Fruit fly (Drosophila melanogaster) whole organism, prepupa: Measurements from ENCODE around the gene CG31663.

Experiments
- Blimp-1 ChIP-seq: fragments of 200-800 bp; sonication (Bioruptor generic); optimal IDR thresholded peaks from 3 replicates; lab custom pipeline; 2017; ENCODE audit warnings: missing biosample characterization, missing genetic modification characterization, mild to moderate bottlenecking, moderate library complexity, missing genetic modification reagents
- CG10631 ChIP-seq: fragments of 200-800 bp; sonication (Bioruptor generic); optimal IDR thresholded peaks from 2 replicates; lab custom pipeline; 2016; ENCODE audit warnings: missing biosample characterization, missing genetic modification characterization
- CG11294 ChIP-seq: fragments of 200-800 bp; sonication (Bioruptor generic); IDR thresholded peaks from 2 replicates; pipeline ENCODE4 v1.3.6; 2022; ENCODE audit warnings: missing biosample characterization, missing genetic modification characterization
- CG15336 ChIP-seq: fragments of 200-800 bp; sonication (Bioruptor generic); IDR thresholded peaks from 2 replicates; pipeline ENCODE4 v1.3.6; 2022; ENCODE audit warnings: missing biosample characterization, missing genetic modification characterization
- CG1621 ChIP-seq: fragments of 200-800 bp; sonication (Bioruptor generic); optimal IDR thresholded peaks from 3 replicates; lab custom pipeline; 2018; ENCODE audit warnings: missing biosample characterization, mild to moderate bottlenecking, missing genetic modification characterization
- CG16779 ChIP-seq: fragments of 200-800 bp; sonication (Bioruptor generic); optimal IDR thresholded peaks from 3 replicates; lab custom pipeline; 2017; ENCODE audit warnings: missing biosample characterization, mild to moderate bottlenecking, missing genetic modification characterization
- CG31627 ChIP-seq: fragments of 200-800 bp; sonication (Bioruptor generic); optimal IDR thresholded peaks from 3 replicates; lab custom pipeline; 2016; ENCODE audit warnings: missing biosample characterization, missing genetic modification characterization
- CG32006 ChIP-seq: fragments of 200-800 bp; sonication (Bioruptor generic); optimal IDR thresholded peaks from 3 replicates; lab custom pipeline; 2017; ENCODE audit warnings: missing biosample characterization, mild to moderate bottlenecking, missing genetic modification characterization
- CG3919 ChIP-seq: fragments of 200-800 bp; sonication (Bioruptor generic); optimal IDR thresholded peaks from 3 replicates; lab custom pipeline; 2016; ENCODE audit warnings: missing biosample characterization, missing genetic modification characterization
- CG6163 ChIP-seq: fragments of 200-800 bp; sonication (Bioruptor generic); IDR thresholded peaks from 3 replicates; pipeline ENCODE4 v1.3.6; 2022; ENCODE audit warnings: missing biosample characterization, missing genetic modification characterization
- CG6276 ChIP-seq: fragments of 200-800 bp; sonication (Bioruptor generic); optimal IDR thresholded peaks from 2 replicates; lab custom pipeline; 2017; ENCODE audit warnings: missing biosample characterization, mild to moderate bottlenecking, missing genetic modification characterization
- CG6792 ChIP-seq: fragments of 200-800 bp; sonication (Bioruptor generic); optimal IDR thresholded peaks from 3 replicates; lab custom pipeline; 2016; ENCODE audit warnings: missing biosample characterization, missing genetic modification characterization
- CG6808 ChIP-seq: fragments of 200-800 bp; sonication (Bioruptor generic); optimal IDR thresholded peaks from 3 replicates; lab custom pipeline; 2017; ENCODE audit warnings: missing biosample characterization, missing genetic modification characterization, mild to moderate bottlenecking, moderate library complexity, missing genetic modification reagents
- CG6854 ChIP-seq: fragments of 200-800 bp; sonication (Bioruptor generic); optimal IDR thresholded peaks from 2 replicates; lab custom pipeline; 2017; ENCODE audit warnings: missing biosample characterization, mild to moderate bottlenecking, missing genetic modification characterization
- CG7368 ChIP-seq: fragments of 200-800 bp; sonication (Bioruptor generic); optimal IDR thresholded peaks from 3 replicates; lab custom pipeline; 2016; ENCODE audit warnings: missing biosample characterization, missing genetic modification characterization
- CG8632 ChIP-seq: fragments of 200-800 bp; sonication (Bioruptor generic); optimal IDR thresholded peaks from 3 replicates; lab custom pipeline; 2016; ENCODE audit warnings: missing biosample characterization, missing genetic modification characterization
- CG9139 ChIP-seq: fragments of 200-800 bp; sonication (Bioruptor generic); optimal IDR thresholded peaks from 3 replicates; lab custom pipeline; 2017; ENCODE audit warnings: missing biosample characterization, mild to moderate bottlenecking, missing genetic modification characterization
- Eip75B ChIP-seq: fragments of 200-800 bp; sonication (Bioruptor generic); optimal IDR thresholded peaks from 3 replicates; lab custom pipeline; 2016; ENCODE audit warnings: missing biosample characterization, missing genetic modification characterization
- Eip78C ChIP-seq: fragments of 200-800 bp; sonication (Bioruptor generic); peaks from one replicate; lab custom pipeline; 2016; ENCODE audit warnings: missing biosample characterization, missing genetic modification characterization
- Eip93F ChIP-seq: fragments of 200-800 bp; sonication (Bioruptor generic); optimal IDR thresholded peaks from 2 replicates; lab custom pipeline; 2016; ENCODE audit warnings: missing biosample characterization, mild to moderate bottlenecking, missing genetic modification characterization
- Ets96B ChIP-seq: fragments of 200-800 bp; optimal IDR thresholded peaks from 2 replicates; lab custom pipeline; 2019; ENCODE audit warnings: missing biosample characterization, mild to moderate bottlenecking, missing genetic modification characterization, moderate library complexity
- Gug ChIP-seq: fragments of 200-800 bp; sonication (Bioruptor generic); IDR thresholded peaks from 2 replicates; pipeline ENCODE4 v1.3.6; 2022; ENCODE audit warnings: missing biosample characterization, missing genetic modification characterization
- Hr38 ChIP-seq: sonication (Bioruptor generic); optimal IDR thresholded peaks from 2 replicates; lab custom pipeline; 2016; ENCODE audit warnings: missing biosample characterization, missing genetic modification characterization
- Lpt ChIP-seq: fragments of 200-800 bp; sonication (Bioruptor generic); optimal IDR thresholded peaks from 3 replicates; lab custom pipeline; 2016; ENCODE audit warnings: missing biosample characterization, missing genetic modification characterization
- OdsH ChIP-seq: fragments of 200-800 bp; sonication (Bioruptor generic); optimal IDR thresholded peaks from 3 replicates; lab custom pipeline; 2016; ENCODE audit warnings: missing biosample characterization, missing genetic modification characterization
- Sox102F ChIP-seq: fragments of 200-800 bp; sonication (Bioruptor generic); optimal IDR thresholded peaks from 2 replicates; lab custom pipeline; 2016; ENCODE audit warnings: missing biosample characterization, mild to moderate bottlenecking, missing genetic modification characterization
- Sox15 ChIP-seq: fragments of 200-800 bp; sonication (Bioruptor generic); optimal IDR thresholded peaks from 3 replicates; lab custom pipeline; 2016; ENCODE audit warnings: missing biosample characterization, missing genetic modification characterization
- achi ChIP-seq: fragments of 200-800 bp; sonication (Bioruptor generic); optimal IDR thresholded peaks from 3 replicates; lab custom pipeline; 2016; ENCODE audit warnings: missing biosample characterization, missing genetic modification characterization
- dac ChIP-seq: fragments of 200-800 bp; sonication (Bioruptor generic); optimal IDR thresholded peaks from 2 replicates; lab custom pipeline; 2017; ENCODE audit warnings: missing biosample characterization, mild to moderate bottlenecking, missing genetic modification characterization
- dsx ChIP-seq: fragments of 200-800 bp; optimal IDR thresholded peaks from 3 replicates; lab custom pipeline; 2019; ENCODE audit warnings: missing biosample characterization, mild to moderate bottlenecking, missing genetic modification characterization, moderate library complexity; ENCODE audit not compliant: poor library complexity, severe bottlenecking
- eg ChIP-seq: fragments of 200-800 bp; sonication (Bioruptor generic); IDR thresholded peaks from 3 replicates; pipeline ENCODE4 v1.3.6; 2022; ENCODE audit warnings: missing biosample characterization, missing genetic modification characterization
- esn ChIP-seq: fragments of 200-800 bp; sonication (Bioruptor generic); optimal IDR thresholded peaks from 2 replicates; lab custom pipeline; 2016; ENCODE audit warnings: missing biosample characterization, mild to moderate bottlenecking, missing genetic modification characterization, moderate library complexity
- fd59A ChIP-seq: fragments of 200-800 bp; sonication (Bioruptor generic); optimal IDR thresholded peaks from 2 replicates; lab custom pipeline; 2017; ENCODE audit warnings: missing biosample characterization, mild to moderate bottlenecking, missing genetic modification characterization, missing genetic modification reagents
- fd85E ChIP-seq: fragments of 200-800 bp; sonication (Bioruptor generic); optimal IDR thresholded peaks from 3 replicates; lab custom pipeline; 2016; ENCODE audit warnings: missing biosample characterization, missing genetic modification characterization
- fkh ChIP-seq: fragments of 200-800 bp; sonication (Bioruptor generic); optimal IDR thresholded peaks from 3 replicates; lab custom pipeline; 2017; ENCODE audit warnings: missing biosample characterization, mild to moderate bottlenecking, missing genetic modification characterization, moderate library complexity
- lz ChIP-seq: fragments of 200-800 bp; sonication (Bioruptor generic); optimal IDR thresholded peaks from 3 replicates; lab custom pipeline; 2016; ENCODE audit warnings: missing biosample characterization, missing genetic modification characterization
- net ChIP-seq: fragments of 200-800 bp; sonication (Bioruptor generic); optimal IDR thresholded peaks from 3 replicates; lab custom pipeline; 2016; ENCODE audit warnings: missing biosample characterization, missing genetic modification characterization
- pdm3 ChIP-seq: fragments of 200-800 bp; sonication (Bioruptor generic); optimal IDR thresholded peaks from 3 replicates; lab custom pipeline; 2016; ENCODE audit warnings: missing biosample characterization, missing genetic modification characterization
- salr ChIP-seq, 2 experiments: fragments of 200-800 bp; sonication (Bioruptor generic); optimal IDR thresholded peaks; 3 replicates each; lab custom pipeline; 2016 to 2018; ENCODE audit warnings: missing biosample characterization in 2 of 2, missing genetic modification characterization in 2 of 2, mild to moderate bottlenecking in 1 of 2
- svp ChIP-seq: fragments of 200-800 bp; sonication (Bioruptor generic); peaks from one replicate; lab custom pipeline; 2016; ENCODE audit warnings: missing biosample characterization, missing genetic modification characterization

Gene CG31663

DNA sequence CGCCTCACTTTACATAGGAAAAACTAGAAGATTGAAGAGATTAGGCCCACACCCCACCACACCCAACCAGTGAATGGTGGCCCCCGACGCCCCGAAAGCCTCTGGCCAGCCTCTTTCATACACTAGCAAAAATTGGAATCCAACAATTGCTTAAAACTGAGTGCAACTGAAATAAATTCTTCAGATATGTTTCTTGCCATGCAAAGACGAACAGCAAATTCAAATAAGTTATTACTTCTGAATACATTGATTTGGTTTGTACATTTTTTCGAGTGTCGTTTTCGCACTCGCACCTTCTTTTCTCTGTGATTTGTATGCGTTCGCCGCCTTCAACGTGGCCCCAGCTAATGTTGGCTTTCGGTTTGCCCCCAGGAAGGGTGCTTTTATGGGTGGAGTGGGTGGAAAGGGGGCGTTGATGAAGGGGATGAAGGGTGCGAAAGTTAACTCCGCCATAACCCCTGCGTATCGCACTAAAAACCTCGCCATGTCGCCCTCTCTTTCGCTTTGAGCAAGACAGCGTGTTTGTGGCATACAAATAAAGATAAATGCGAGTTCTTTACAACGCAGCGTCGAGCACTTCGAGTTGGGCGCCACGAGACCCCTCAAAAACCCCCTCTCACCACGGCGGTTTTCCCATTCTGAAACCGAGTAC is 43.4 kb downstream of the CG31663 start:
- TF ChIP-seq Eip78C (GFP tag; lab: Kevin White, UChicago) (peak; percentile 42), net (GFP tag; lab: Kevin White, UChicago) (no peak), Gug (GFP tag; lab: Robert Waterston, UW) (0 out of 2 replicates have a peak, but pooled peaks have one; percentile 17), CG3919 (GFP tag; lab: Kevin White, UChicago) (peak; percentile 20), CG8632 (no peak), eg (GFP tag; lab: Robert Waterston, UW) (peak; percentile 52; the same call in 2 of the 3 replicates), Blimp-1 (no peak), Ets96B (tag; lab: Kevin White, UChicago) (peak; percentile 1), OdsH (GFP tag; lab: Kevin White, UChicago) (peak; percentile 9), CG31627 (GFP tag; lab: Kevin White, UChicago) (no peak), CG9139 (GFP tag; lab: Kevin White, UChicago) (no peak), lz (GFP tag; lab: Kevin White, UChicago) (no peak), CG7368 (GFP tag; lab: Kevin White, UChicago) (no peak), svp (GFP tag; lab: Kevin White, UChicago) (peak; percentile 59), dac (GFP tag; lab: Kevin White, UChicago) (peak; percentile 0), Sox15 (GFP tag; lab: Kevin White, UChicago) (no peak), CG6792 (GFP tag; lab: Kevin White, UChicago) (no peak), CG6163 (peak; percentile 56; the same call in 2 of the 3 replicates), achi (GFP tag; lab: Kevin White, UChicago) (peak; percentile 4), Sox102F (no peak), CG32006 (peak; percentile 37), CG10631 (GFP tag; lab: Kevin White, UChicago) (no peak), CG15336 (GFP tag; lab: Robert Waterston, UW) (no peak), CG6808 (GFP tag; lab: Kevin White, UChicago) (no peak), Eip75B (no peak), Hr38 (GFP tag; lab: Kevin White, UChicago) (no peak)
- TF ChIP-seq, all 60 proteins: peak for 11

- no peak for TF ChIP-seq CG11294 (GFP tag; lab: Robert Waterston, UW)
- no peak for TF ChIP-seq salr (GFP tag; optimal IDR thresholded peaks at IDR 0.05; lab: Kevin White, UChicago)
- TF ChIP-seq CG6854 (GFP tag; lab: Kevin White, UChicago): no peak
- TF ChIP-seq pdm3 (GFP tag; lab: Kevin White, UChicago): no peak
- no peak for TF ChIP-seq CG6792 (GFP tag; lab: Kevin White, UChicago)
- no peak for TF ChIP-seq esn
- TF ChIP-seq CG6276 (GFP tag; lab: Kevin White, UChicago): no peak
- no peak for TF ChIP-seq Lpt (GFP tag; lab: Kevin White, UChicago)
- TF ChIP-seq fd59A (GFP tag; lab: Kevin White, UChicago): no peak
- TF ChIP-seq CG16779 (tag; lab: Kevin White, UChicago): no peak
- no peak for TF ChIP-seq Eip93F (GFP tag; lab: Kevin White, UChicago)
- no peak for TF ChIP-seq fd85E (GFP tag; lab: Kevin White, UChicago)
These were observed 45.0 kb downstream of the CG31663 start, which contains the start of gene wry for dm6 chr2L:1836238-1836637. wry (plus strand) TSS chr2L:1836538.

DNA sequence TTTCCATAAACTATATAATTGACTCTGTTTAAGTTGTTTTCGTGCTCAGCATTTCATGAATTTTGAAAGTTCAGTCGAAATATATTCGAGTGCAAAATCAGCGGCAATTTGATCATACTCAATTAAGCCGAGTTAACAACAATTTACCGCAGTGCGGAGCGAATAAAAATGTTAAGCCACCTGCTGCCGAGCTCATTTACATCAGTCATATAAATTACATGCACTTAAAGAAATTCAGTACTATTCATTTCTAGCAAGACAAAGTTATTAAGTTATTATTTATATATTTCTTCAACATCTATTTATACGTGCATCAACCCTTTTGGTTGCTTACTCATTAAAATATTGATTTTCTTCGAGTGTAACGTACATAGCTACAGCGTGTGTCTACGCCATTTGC is 48.8 kb downstream of the CG31663 start, which contains the start of gene c-cup:
Gene c-cup, minus strand, starts transcription at position 101 of the 400 bp plus-strand sequence.
- TF ChIP-seq CG32006: no peak
- TF ChIP-seq dsx (GFP tag; lab: Kevin White, UChicago): no peak
- no peak for TF ChIP-seq fkh
- no peak for TF ChIP-seq CG8632
- no peak for TF ChIP-seq CG6792 (GFP tag; lab: Kevin White, UChicago)
- TF ChIP-seq CG11294 (GFP tag; lab: Robert Waterston, UW): no peak
- no peak for TF ChIP-seq CG6854 (GFP tag; lab: Kevin White, UChicago)
- TF ChIP-seq CG1621 (tag; lab: Kevin White, UChicago): no peak
- TF ChIP-seq, all 60 proteins: peak for 0
